Fruit fly (Drosophila melanogaster) whole organism, adult: ENCODE results near the gene Tmx3.

Experiments
- CG11617 ChIP-seq: fragments of 200-800 bp; sonication (Bioruptor generic); optimal IDR thresholded peaks from 2 replicates; lab custom pipeline; 2017; ENCODE audit warnings: mild to moderate bottlenecking, missing biosample characterization, missing genetic modification reagents, missing genetic modification characterization
- CG12768 ChIP-seq: fragments of 200-800 bp; sonication (Bioruptor generic); optimal IDR thresholded peaks from 2 replicates; lab custom pipeline; 2017; ENCODE audit warnings: missing biosample characterization, missing genetic modification characterization, mild to moderate bottlenecking, moderate library complexity, missing genetic modification reagents
- CG14711 ChIP-seq: fragments of 200-800 bp; sonication (Bioruptor generic); optimal IDR thresholded peaks from 2 replicates; lab custom pipeline; 2018; ENCODE audit warnings: missing biosample characterization, mild to moderate bottlenecking, missing genetic modification characterization, moderate library complexity
- CG1620 ChIP-seq: fragments of 200-800 bp; sonication (Bioruptor generic); optimal IDR thresholded peaks from 2 replicates; lab custom pipeline; 2016; ENCODE audit warnings: missing biosample characterization, missing genetic modification characterization
- CG33017 ChIP-seq: fragments of 200-800 bp; sonication (Bioruptor generic); optimal IDR thresholded peaks from 2 replicates; lab custom pipeline; 2018; ENCODE audit warnings: missing biosample characterization, mild to moderate bottlenecking, missing genetic modification characterization, moderate library complexity
- CG5204 ChIP-seq: fragments of 200-800 bp; sonication (Bioruptor generic); optimal IDR thresholded peaks from 2 replicates; lab custom pipeline; 2016; ENCODE audit warnings: missing biosample characterization, missing genetic modification characterization
- CG7045 ChIP-seq: fragments of 200-800 bp; sonication (Bioruptor generic); optimal IDR thresholded peaks from 2 replicates; lab custom pipeline; 2017; ENCODE audit warnings: missing biosample characterization, mild to moderate bottlenecking, missing genetic modification characterization
- Crg-1 ChIP-seq: fragments of 200-800 bp; sonication (Bioruptor generic); optimal IDR thresholded peaks from 2 replicates; lab custom pipeline; 2016; ENCODE audit warnings: missing biosample characterization, missing genetic modification characterization
- Hr96 ChIP-seq: fragments of 200-800 bp; sonication (Bioruptor generic); optimal IDR thresholded peaks from 2 replicates; lab custom pipeline; 2016; ENCODE audit warnings: missing biosample characterization, missing genetic modification characterization
- kay ChIP-seq: fragments of 200-800 bp; sonication (Bioruptor generic); peaks from one replicate; lab custom pipeline; 2016; ENCODE audit warnings: missing biosample characterization, missing genetic modification characterization, borderline replicate concordance
- pad ChIP-seq: fragments of 200-800 bp; sonication (Bioruptor generic); optimal IDR thresholded peaks from 3 replicates; lab custom pipeline; 2017; ENCODE audit warnings: missing biosample characterization, missing genetic modification characterization, mild to moderate bottlenecking, moderate library complexity, missing genetic modification reagents
- toe ChIP-seq: fragments of 200-800 bp; sonication (Bioruptor generic); optimal IDR thresholded peaks from 2 replicates; lab custom pipeline; 2016; ENCODE audit warnings: missing biosample characterization, missing genetic modification characterization

DNA sequence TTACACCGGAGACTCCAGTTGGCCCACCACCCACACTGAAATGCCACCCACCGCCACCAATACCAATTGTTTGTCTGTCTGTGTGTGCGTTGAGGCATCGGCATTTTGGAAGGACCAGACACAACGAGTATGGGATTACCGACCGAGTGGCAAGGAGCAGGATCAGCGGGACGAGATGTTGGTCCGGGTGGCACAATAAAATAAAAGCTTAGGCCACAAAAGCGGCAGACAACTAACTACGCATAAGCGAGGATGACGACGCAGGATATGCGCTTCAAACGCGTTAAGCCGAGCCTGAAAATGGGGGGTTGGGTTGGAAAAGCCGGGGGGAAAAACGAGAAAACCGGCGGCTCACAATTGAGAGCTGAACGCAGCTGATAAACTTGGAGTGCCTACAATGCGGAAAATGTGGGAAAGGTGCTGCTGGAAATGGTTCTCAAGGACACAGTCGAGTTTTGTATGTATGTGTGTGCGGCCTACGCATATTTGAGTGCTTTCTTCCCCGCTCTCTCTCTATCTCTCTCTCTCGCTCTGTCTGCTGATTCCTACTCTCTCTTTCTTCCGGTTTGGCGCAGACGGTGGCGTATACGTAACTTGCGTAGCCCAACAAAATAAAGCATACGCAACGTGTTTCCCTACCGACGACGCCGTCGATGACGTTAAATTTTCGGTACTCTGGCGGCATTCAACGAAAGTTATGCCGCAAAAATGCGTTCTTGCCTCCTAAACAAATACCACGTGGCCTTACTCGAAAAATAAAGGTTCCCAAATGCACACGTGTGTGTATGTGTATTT is 36.1 kb upstream of the Tmx3 start:
- TF ChIP-seq Crg-1 (GFP tag; lab: Kevin White, UChicago) (no peak), CG1620 (GFP tag; lab: Kevin White, UChicago) (no peak), CG11617 (GFP tag; lab: Kevin White, UChicago) (no peak), pad (GFP tag; lab: Kevin White, UChicago) (no peak), CG7045 (GFP tag; lab: Kevin White, UChicago) (no peak), CG33017 (tag; lab: Kevin White, UChicago) (no peak), Hr96 (GFP tag; lab: Kevin White, UChicago) (no peak), kay (no peak), CG12768 (GFP tag; lab: Kevin White, UChicago) (no peak), CG5204 (GFP tag; lab: Kevin White, UChicago) (no peak), CG14711 (no peak), toe (no peak)
